4 worm cellular contexts compared by ENCODE assay signal in the genomic region with DNA sequence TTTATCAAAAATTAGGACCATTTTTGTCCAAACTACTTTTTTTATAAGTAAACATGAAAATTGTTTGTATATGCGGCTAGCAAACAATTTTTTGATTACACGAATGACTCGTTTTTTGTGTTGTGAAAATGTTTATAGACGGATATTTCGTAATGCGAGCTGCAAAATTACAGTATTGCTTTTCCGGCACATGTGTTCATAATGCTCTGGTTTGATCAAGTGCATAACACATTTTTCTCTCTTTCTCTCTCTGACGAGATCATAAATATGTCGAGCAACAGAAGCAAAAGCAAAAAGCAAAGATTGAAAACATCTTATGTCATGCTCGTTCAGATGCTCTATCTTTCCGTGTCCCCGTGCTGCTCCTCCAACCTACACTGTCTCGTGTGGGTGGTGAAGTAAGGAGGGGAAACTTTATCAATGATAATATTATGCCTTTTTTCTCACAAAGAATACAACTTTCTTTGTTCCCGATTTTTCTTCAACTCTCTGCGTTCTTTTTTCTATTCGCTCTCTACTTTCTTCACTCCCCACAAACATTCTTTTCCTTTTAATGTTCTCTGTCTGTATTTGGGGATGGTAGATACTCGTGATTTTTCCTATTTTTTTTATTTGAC.
TF ChIP-seq lines count a peak whose summit lies in the region.

No protein-coding gene starts in this region.

TF ChIP-seq in whole organism, L1 larva, 84 proteins besides CTCF, POLR2A, EP300 and RAD21 (continued from another document):
- TF ChIP-seq zip-4 (GFP tag; optimal IDR thresholded peaks at IDR 0.05; lab: Kevin White, UChicago) (no peak), mep-1 (tag; optimal IDR thresholded peaks at IDR 0.05; lab: Kevin White, UChicago) (peak; percentile 15)
TF ChIP-seq in whole organism, L1 larva: peak in this region for 12.

TF ChIP-seq in whole organism, L2 larva, 48 proteins besides CTCF, POLR2A, EP300 and RAD21 (continued from another document):
- TF ChIP-seq sma-3 (GFP tag; optimal IDR thresholded peaks at IDR 0.05; lab: Kevin White, UChicago) (peak; percentile 12), blmp-1 (tag; optimal IDR thresholded peaks at IDR 0.05; lab: Kevin White, UChicago; ENCODE audit: insufficient read depth) (no peak), C34F6.9 (tag; optimal IDR thresholded peaks at IDR 0.05; lab: Kevin White, UChicago) (no peak), zag-1 (tag; optimal IDR thresholded peaks at IDR 0.05; lab: Kevin White, UChicago) (no peak), ceh-16 (tag; optimal IDR thresholded peaks at IDR 0.05; lab: Kevin White, UChicago) (no peak), sem-4 (tag; optimal IDR thresholded peaks at IDR 0.05; lab: Kevin White, UChicago) (no peak), mdl-1 (tag; optimal IDR thresholded peaks at IDR 0.05; lab: Kevin White, UChicago) (peak in 1 of 2 experiments; percentile 1), skn-1 (tag; optimal IDR thresholded peaks at IDR 0.05; lab: Kevin White, UChicago) (peak; percentile 5), ztf-1 (GFP tag; conservative IDR thresholded peaks at IDR 0.05; lab: Robert Waterston, UW) (no peak), R02D3.7 (tag; optimal IDR thresholded peaks at IDR 0.05; lab: Kevin White, UChicago) (no peak), nhr-25 (tag; optimal IDR thresholded peaks at IDR 0.05; lab: Kevin White, UChicago) (peak; percentile 19), lin-39 (tag; optimal IDR thresholded peaks at IDR 0.05; lab: Kevin White, UChicago) (no peak), unc-55 (GFP tag; optimal IDR thresholded peaks at IDR 0.05; lab: Kevin White, UChicago) (no peak), lsy-2 (tag; optimal IDR thresholded peaks at IDR 0.05; lab: Kevin White, UChicago) (peak in 1 of 2 experiments; percentile 21), crh-2 (tag; optimal IDR thresholded peaks at IDR 0.05; lab: Kevin White, UChicago) (peak; percentile 43), nhr-11 (tag; optimal IDR thresholded peaks at IDR 0.05; lab: Kevin White, UChicago) (no peak), nhr-23 (tag; optimal IDR thresholded peaks at IDR 0.05; lab: Kevin White, UChicago) (no peak), lin-11 (tag; optimal IDR thresholded peaks at IDR 0.05; lab: Kevin White, UChicago) (no peak), ceh-82 (tag; optimal IDR thresholded peaks at IDR 0.05; lab: Kevin White, UChicago) (no peak), gmeb-1 (tag; optimal IDR thresholded peaks at IDR 0.05; lab: Kevin White, UChicago) (no peak), aly-2 (tag; optimal IDR thresholded peaks at IDR 0.05; lab: Kevin White, UChicago) (no peak), nhr-10 (tag; optimal IDR thresholded peaks at IDR 0.05; lab: Kevin White, UChicago) (no peak), ztf-11 (tag; optimal IDR thresholded peaks at IDR 0.05; lab: Kevin White, UChicago) (no peak), nhr-237 (tag; optimal IDR thresholded peaks at IDR 0.05; lab: Kevin White, UChicago) (no peak), mab-5 (tag; optimal IDR thresholded peaks at IDR 0.05; lab: Kevin White, UChicago) (no peak), Y55F3AM.14 (GFP tag; optimal IDR thresholded peaks at IDR 0.05; lab: Kevin White, UChicago) (no peak), F13H6.1 (tag; optimal IDR thresholded peaks at IDR 0.05; lab: Kevin White, UChicago) (peak; percentile 51), nhr-77 (tag; optimal IDR thresholded peaks at IDR 0.05; lab: Kevin White, UChicago) (no peak), elt-3 (tag; optimal IDR thresholded peaks at IDR 0.05; lab: Kevin White, UChicago) (no peak), nhr-6 (tag; optimal IDR thresholded peaks at IDR 0.05; lab: Kevin White, UChicago) (no peak)
TF ChIP-seq in whole organism, L2 larva: peak in this region for 10.

TF ChIP-seq in whole organism, L4 larva, 104 proteins besides CTCF, POLR2A, EP300 and RAD21 (continued from another document):
- TF ChIP-seq hmg-1.1 (GFP tag; IDR thresholded peaks at IDR 0.05; lab: Robert Waterston, UW) (peak; percentile 23; the same call in 1 of the 2 replicates), zag-1 (tag; optimal IDR thresholded peaks at IDR 0.05; lab: Kevin White, UChicago) (no peak), tag-97 (GFP tag; IDR thresholded peaks at IDR 0.05; lab: Robert Waterston, UW) (no peak), nhr-76 (tag; optimal IDR thresholded peaks at IDR 0.05; lab: Kevin White, UChicago) (no peak), ZK546.5 (tag; optimal IDR thresholded peaks at IDR 0.05; lab: Kevin White, UChicago) (no peak), ceh-20 (GFP tag; IDR thresholded peaks at IDR 0.05; lab: Robert Waterston, UW) (no peak), R02D3.7 (tag; optimal IDR thresholded peaks at IDR 0.05; lab: Kevin White, UChicago) (no peak), lsy-2 (tag; optimal IDR thresholded peaks at IDR 0.05; lab: Kevin White, UChicago) (peak in 1 of 2 experiments; percentile 6), nhr-6 (tag; optimal IDR thresholded peaks at IDR 0.05; lab: Kevin White, UChicago) (peak; percentile 28), hlh-30 (tag; optimal IDR thresholded peaks at IDR 0.05; lab: Kevin White, UChicago; ENCODE audit: insufficient read depth) (peak; percentile 82), ceh-44 (GFP tag; IDR thresholded peaks at IDR 0.05; lab: Robert Waterston, UW) (no peak), aha-1 (tag; lab: Kevin White, UChicago) (peak; percentile 93), ztf-11 (tag; optimal IDR thresholded peaks at IDR 0.05; lab: Kevin White, UChicago) (no peak), hif-1 (tag; optimal IDR thresholded peaks at IDR 0.05; lab: Kevin White, UChicago) (peak in 1 of 2 experiments; percentile 34), pqm-1 (tag; optimal IDR thresholded peaks at IDR 0.05; lab: Kevin White, UChicago) (peak; percentile 53), F49E8.2 (tag; optimal IDR thresholded peaks at IDR 0.05; lab: Kevin White, UChicago; ENCODE audit: borderline replicate concordance) (no peak), T20F7.1 (GFP tag; optimal IDR thresholded peaks at IDR 0.05; lab: Kevin White, UChicago) (peak; percentile 18), lin-15B (tag; optimal IDR thresholded peaks at IDR 0.05; lab: Kevin White, UChicago) (no peak), nhr-42 (GFP tag; IDR thresholded peaks at IDR 0.05; lab: Robert Waterston, UW) (no peak), cey-2 (tag; optimal IDR thresholded peaks at IDR 0.05; lab: Kevin White, UChicago; ENCODE audit: borderline replicate concordance, insufficient read depth) (no peak), snpc-4 (tag; optimal IDR thresholded peaks at IDR 0.05; lab: Kevin White, UChicago) (no peak), nhr-77 (tag; optimal IDR thresholded peaks at IDR 0.05; lab: Kevin White, UChicago) (peak; percentile 83), pha-4 (GFP tag; IDR thresholded peaks at IDR 0.05; lab: Robert Waterston, UW) (no peak; the same call in 1 of the 2 replicates), pha-4 (tag; optimal IDR thresholded peaks at IDR 0.05; lab: Kevin White, UChicago) (no peak), jun-1 (tag; optimal IDR thresholded peaks at IDR 0.05; lab: Kevin White, UChicago) (no peak), daf-12 (tag; optimal IDR thresholded peaks at IDR 0.05; lab: Kevin White, UChicago) (no peak), hlh-11 (tag; optimal IDR thresholded peaks at IDR 0.05; lab: Kevin White, UChicago) (peak; percentile 86), egl-27 (tag; optimal IDR thresholded peaks at IDR 0.05; lab: Kevin White, UChicago) (no peak), unc-130 (GFP tag; optimal IDR thresholded peaks at IDR 0.05; lab: Kevin White, UChicago) (no peak), madf-9 (GFP tag; conservative IDR thresholded peaks at IDR 0.05; lab: Robert Waterston, UW) (no peak), mdt-29 (GFP tag; IDR thresholded peaks at IDR 0.05; lab: Robert Waterston, UW) (no peak)

TF ChIP-seq in whole organism, young adult, 124 proteins besides CTCF, POLR2A, EP300 and RAD21 (continued from another document):
- no peak for TF ChIP-seq Y56A3A.18 (GFP tag; IDR thresholded peaks at IDR 0.05; lab: Robert Waterston, UW)
- TF ChIP-seq ztf-26 (tag; optimal IDR thresholded peaks at IDR 0.05; lab: Kevin White, UChicago) = no peak
- no peak for TF ChIP-seq aptf-3 (GFP tag; IDR thresholded peaks at IDR 0.05; lab: Robert Waterston, UW)
- TF ChIP-seq hmg-20 (GFP tag; IDR thresholded peaks at IDR 0.05; lab: Robert Waterston, UW) = no peak
- no peak for TF ChIP-seq dox-1 (GFP tag; IDR thresholded peaks at IDR 0.05; lab: Robert Waterston, UW)
- TF ChIP-seq lir-1 (GFP tag; conservative IDR thresholded peaks at IDR 0.05; lab: Robert Waterston, UW) = no peak
- no peak for TF ChIP-seq snpc-1.1 (tag; optimal IDR thresholded peaks at IDR 0.05; lab: Kevin White, UChicago; ENCODE audit: insufficient read depth)
- TF ChIP-seq D2030.7 (GFP tag; IDR thresholded peaks at IDR 0.05; lab: Robert Waterston, UW) = no peak
- TF ChIP-seq gei-17 (GFP tag; optimal IDR thresholded peaks at IDR 0.05; lab: Kevin White, UChicago) = no peak
- TF ChIP-seq rec-8 (tag; optimal IDR thresholded peaks at IDR 0.05; lab: Kevin White, UChicago) = no peak
